Worm (Caenorhabditis elegans) whole organism, L2 larva: ENCODE results near the gene F07H5.13.
A peak's percentile ranks its signal among the peaks of the same experiment; 100 is the strongest.

Source experiments
- C34F6.9 ChIP-seq: fragments of 150-350 bp; optimal IDR thresholded peaks from 2 replicates; lab custom pipeline; 2014; ENCODE audit warnings: missing biosample characterization, missing genetic modification characterization
- F13H6.1 ChIP-seq: sonication (generic microtip); optimal IDR thresholded peaks from 2 replicates; lab custom pipeline; 2016; ENCODE audit warnings: missing genetic modification characterization, missing compliant biosample characterization
- R02D3.7 ChIP-seq: fragments of 150-350 bp; optimal IDR thresholded peaks from 2 replicates; lab custom pipeline; 2014; ENCODE audit warnings: missing biosample characterization, missing genetic modification characterization
- Y55F3AM.14 ChIP-seq: fragments of 200-800 bp; sonication (Bioruptor generic); optimal IDR thresholded peaks from 2 replicates; lab custom pipeline; 2018; ENCODE audit warnings: mild to moderate bottlenecking, missing genetic modification characterization, missing compliant biosample characterization
- ZK546.5 ChIP-seq: sonication (generic microtip); optimal IDR thresholded peaks from 2 replicates; lab custom pipeline; 2017; ENCODE audit warnings: missing biosample characterization, missing genetic modification characterization
- alr-1 ChIP-seq: fragments of 150-350 bp; optimal IDR thresholded peaks from 2 replicates; lab custom pipeline; 2014; ENCODE audit warnings: missing biosample characterization, missing genetic modification characterization
- aly-2 ChIP-seq: fragments of 150-350 bp; optimal IDR thresholded peaks from 2 replicates; lab custom pipeline; 2014; ENCODE audit warnings: missing biosample characterization, missing genetic modification characterization
- ama-1 ChIP-seq: fragments of 150-350 bp; optimal IDR thresholded peaks from 2 replicates; lab custom pipeline; 2018; ENCODE audit warnings: inconsistent platforms
- blmp-1 ChIP-seq: sonication (generic microtip); optimal IDR thresholded peaks from 2 replicates; lab custom pipeline; 2017; ENCODE audit warnings: missing genetic modification characterization, mild to moderate bottlenecking, missing compliant biosample characterization, antibody characterized with exemption, moderate library complexity; ENCODE audit not compliant: insufficient read depth
- ceh-16 ChIP-seq: fragments of 150-350 bp; optimal IDR thresholded peaks from 2 replicates; lab custom pipeline; 2014; ENCODE audit warnings: missing biosample characterization, missing genetic modification characterization
- ceh-82 ChIP-seq: fragments of 150-350 bp; optimal IDR thresholded peaks from 2 replicates; lab custom pipeline; 2014; ENCODE audit warnings: missing biosample characterization, missing genetic modification characterization
- crh-2 ChIP-seq: sonication (generic microtip); optimal IDR thresholded peaks from 2 replicates; lab custom pipeline; 2017; ENCODE audit warnings: missing biosample characterization, missing genetic modification characterization
- dmd-4 ChIP-seq: sonication (generic microtip); optimal IDR thresholded peaks from 2 replicates; lab custom pipeline; 2017; ENCODE audit warnings: missing biosample characterization, missing genetic modification characterization
- egl-27 ChIP-seq: sonication (generic microtip); optimal IDR thresholded peaks from 3 replicates; lab custom pipeline; 2017; ENCODE audit warnings: missing biosample characterization, missing genetic modification reagents, missing genetic modification characterization
- elt-1 ChIP-seq: fragments of 150-350 bp; optimal IDR thresholded peaks from 2 replicates; lab custom pipeline; 2014; ENCODE audit warnings: missing biosample characterization, missing genetic modification characterization
- elt-3 ChIP-seq: sonication (generic microtip); optimal IDR thresholded peaks from 2 replicates; lab custom pipeline; 2017; ENCODE audit warnings: missing biosample characterization, missing genetic modification characterization
- fos-1 ChIP-seq: fragments of 150-350 bp; optimal IDR thresholded peaks from 2 replicates; lab custom pipeline; 2014; ENCODE audit warnings: missing biosample characterization, missing genetic modification characterization
- gmeb-1 ChIP-seq: fragments of 150-350 bp; optimal IDR thresholded peaks from 2 replicates; lab custom pipeline; 2014; ENCODE audit warnings: missing biosample characterization, missing genetic modification characterization
- lin-11 ChIP-seq: fragments of 150-350 bp; sonication (generic microtip); optimal IDR thresholded peaks from 2 replicates; lab custom pipeline; 2014; ENCODE audit warnings: missing biosample characterization, missing genetic modification characterization, inconsistent platforms, mixed read lengths
- lin-13 ChIP-seq: fragments of 150-350 bp; optimal IDR thresholded peaks from 2 replicates; lab custom pipeline; 2014; ENCODE audit warnings: missing biosample characterization, missing genetic modification reagents, missing genetic modification characterization
- lsy-2 ChIP-seq, 2 experiments: fragments of 150-350 bp in 1 of 2; sonication (generic microtip) in 1 of 2; optimal IDR thresholded peaks; 2 replicates each; lab custom pipeline; 2014 to 2017; ENCODE audit warnings: missing biosample characterization in 2 of 2, missing genetic modification characterization in 2 of 2
- mab-5 ChIP-seq: fragments of 150-350 bp; optimal IDR thresholded peaks from 2 replicates; lab custom pipeline; 2014; ENCODE audit warnings: missing biosample characterization, missing genetic modification characterization
- mbf-1 ChIP-seq: sonication (generic microtip); optimal IDR thresholded peaks from 2 replicates; lab custom pipeline; 2017; ENCODE audit warnings: missing biosample characterization, missing genetic modification characterization
- mdl-1 ChIP-seq, 2 experiments: fragments of 150-350 bp in 1 of 2; sonication (generic microtip) in 1 of 2; optimal IDR thresholded peaks; 2 replicates each; lab custom pipeline; 2017; ENCODE audit warnings: missing biosample characterization in 2 of 2, missing genetic modification characterization in 2 of 2
- nhr-11 ChIP-seq: fragments of 150-350 bp; optimal IDR thresholded peaks from 2 replicates; lab custom pipeline; 2014; ENCODE audit warnings: missing biosample characterization, missing genetic modification characterization
- nhr-12 ChIP-seq: fragments of 150-350 bp; optimal IDR thresholded peaks from 2 replicates; lab custom pipeline; 2014; ENCODE audit warnings: missing biosample characterization, missing genetic modification characterization
- nhr-129 ChIP-seq: fragments of 150-350 bp; optimal IDR thresholded peaks from 2 replicates; lab custom pipeline; 2014; ENCODE audit warnings: missing biosample characterization, missing genetic modification characterization
- nhr-21 ChIP-seq: fragments of 150-350 bp; optimal IDR thresholded peaks from 2 replicates; lab custom pipeline; 2014; ENCODE audit warnings: missing biosample characterization, missing genetic modification characterization
- nhr-23 ChIP-seq: fragments of 150-350 bp; optimal IDR thresholded peaks from 2 replicates; lab custom pipeline; 2014; ENCODE audit warnings: missing biosample characterization, missing genetic modification reagents, missing genetic modification characterization
- nhr-237 ChIP-seq: fragments of 150-350 bp; optimal IDR thresholded peaks from 2 replicates; lab custom pipeline; 2014; ENCODE audit warnings: missing biosample characterization, missing genetic modification characterization
- nhr-25 ChIP-seq: fragments of 150-350 bp; sonication (generic microtip); optimal IDR thresholded peaks from 3 replicates; lab custom pipeline; 2014; ENCODE audit warnings: missing biosample characterization, missing genetic modification characterization
- nhr-6 ChIP-seq: fragments of 150-350 bp; optimal IDR thresholded peaks from 2 replicates; lab custom pipeline; 2014; ENCODE audit warnings: missing biosample characterization, missing genetic modification characterization
- peb-1 ChIP-seq: fragments of 150-350 bp; optimal IDR thresholded peaks from 2 replicates; lab custom pipeline; 2014; ENCODE audit warnings: missing biosample characterization, missing genetic modification characterization
- sem-4 ChIP-seq: fragments of 150-350 bp; optimal IDR thresholded peaks from 2 replicates; lab custom pipeline; 2014; ENCODE audit warnings: missing biosample characterization, missing genetic modification reagents, missing genetic modification characterization
- skn-1 ChIP-seq: sonication (generic microtip); optimal IDR thresholded peaks from 2 replicates; lab custom pipeline; 2017; ENCODE audit warnings: missing biosample characterization, missing genetic modification characterization
- sma-3 ChIP-seq: sonication (generic microtip); optimal IDR thresholded peaks from 2 replicates; lab custom pipeline; 2016; ENCODE audit warnings: missing genetic modification reagents, missing genetic modification characterization, missing compliant biosample characterization
- sma-9 ChIP-seq, 2 experiments: fragments of 150-350 bp in 1 of 2; sonication (generic microtip) in 1 of 2; optimal IDR thresholded peaks; 2 replicates each; lab custom pipeline; 2014 to 2016; ENCODE audit warnings: missing genetic modification characterization in 2 of 2, mild to moderate bottlenecking in 1 of 2, missing biosample characterization in 1 of 2, missing compliant biosample characterization in 1 of 2, missing genetic modification reagents in 1 of 2, moderate library complexity in 1 of 2
- snpc-4 ChIP-seq: fragments of 150-350 bp; optimal IDR thresholded peaks from 2 replicates; lab custom pipeline; 2014; ENCODE audit warnings: missing biosample characterization, missing genetic modification characterization
- unc-55 ChIP-seq: fragments of 150-350 bp; sonication (generic microtip); optimal IDR thresholded peaks from 3 replicates; lab custom pipeline; 2014; ENCODE audit warnings: missing biosample characterization, missing genetic modification reagents, missing genetic modification characterization
- unc-62 ChIP-seq: fragments of 150-350 bp; optimal IDR thresholded peaks from 2 replicates; lab custom pipeline; 2014; ENCODE audit warnings: missing biosample characterization, missing genetic modification reagents, missing genetic modification characterization
- zag-1 ChIP-seq: fragments of 150-350 bp; optimal IDR thresholded peaks from 2 replicates; lab custom pipeline; 2014; ENCODE audit warnings: missing biosample characterization, missing genetic modification characterization
- ztf-11 ChIP-seq: sonication (generic microtip); optimal IDR thresholded peaks from 2 replicates; lab custom pipeline; 2017; ENCODE audit warnings: missing biosample characterization, missing genetic modification characterization
- ztf-4 ChIP-seq: fragments of 150-350 bp; optimal IDR thresholded peaks from 2 replicates; lab custom pipeline; 2014; ENCODE audit warnings: missing biosample characterization, missing genetic modification characterization

F07H5.13 gene

ce11 chrII:8818257-8818656, 27.9 kb downstream of the F07H5.13 start:
- TF ChIP-seq sma-9 (GFP tag; optimal IDR thresholded peaks at IDR 0.05; lab: Kevin White, UChicago) (peak; percentile 93), sma-9 (tag; optimal IDR thresholded peaks at IDR 0.05; lab: Kevin White, UChicago) (no peak), R02D3.7 (no peak), mdl-1 (tag; optimal IDR thresholded peaks at IDR 0.05; lab: Kevin White, UChicago) (peak; percentile 34 to 47), unc-55 (GFP tag; lab: Kevin White, UChicago) (no peak), gmeb-1 (peak; percentile 14), ZK546.5 (tag; lab: Kevin White, UChicago) (no peak), unc-62 (GFP tag; lab: Kevin White, UChicago) (no peak), aly-2 (tag; lab: Kevin White, UChicago) (no peak), sem-4 (no peak), dmd-4 (tag; lab: Kevin White, UChicago) (no peak), nhr-25 (tag; lab: Kevin White, UChicago) (peak; percentile 88), nhr-21 (tag; lab: Kevin White, UChicago) (peak; percentile 92), crh-2 (tag; lab: Kevin White, UChicago) (peak; percentile 22), lsy-2 (tag; optimal IDR thresholded peaks at IDR 0.05; lab: Kevin White, UChicago) (peak in 1 of 2 experiments; percentile 29), peb-1 (no peak), blmp-1 (peak; percentile 71), snpc-4 (tag; lab: Kevin White, UChicago) (no peak), mbf-1 (no peak), nhr-129 (tag; lab: Kevin White, UChicago) (no peak), ceh-16 (no peak), ama-1 (lab: Kevin White, UChicago) (peak; percentile 71), sma-3 (GFP tag; lab: Kevin White, UChicago) (peak; percentile 81), nhr-237 (no peak), F13H6.1 (peak; percentile 2), lin-13 (GFP tag; lab: Kevin White, UChicago) (no peak), elt-3 (tag; lab: Kevin White, UChicago) (no peak), egl-27 (tag; lab: Kevin White, UChicago) (peak; percentile 61), nhr-23 (tag; lab: Kevin White, UChicago) (no peak)

- TF ChIP-seq nhr-25 (tag; lab: Kevin White, UChicago) (peak; percentile 84), ZK546.5 (tag; lab: Kevin White, UChicago) (no peak), sma-9 (GFP tag; optimal IDR thresholded peaks at IDR 0.05; lab: Kevin White, UChicago) (peak; percentile 40), sma-9 (tag; optimal IDR thresholded peaks at IDR 0.05; lab: Kevin White, UChicago) (no peak), ztf-4 (tag; lab: Kevin White, UChicago) (no peak), sma-3 (GFP tag; lab: Kevin White, UChicago) (peak; percentile 8), lin-13 (GFP tag; lab: Kevin White, UChicago) (peak; percentile 14), nhr-21 (tag; lab: Kevin White, UChicago) (peak; percentile 67), fos-1 (tag; lab: Kevin White, UChicago) (no peak), nhr-6 (tag; lab: Kevin White, UChicago) (no peak), lsy-2 (tag; optimal IDR thresholded peaks at IDR 0.05; lab: Kevin White, UChicago) (peak in 1 of 2 experiments; percentile 38)
- TF ChIP-seq, all 48 proteins: peak for 6
Observed at ce11 chrII:8818978-8819896, 28.9 kb downstream of the F07H5.13 start, which contains the start of gene F46C5.10. Gene F46C5.10, minus strand, starts transcription at chrII:8819028.

ce11 chrII:8820126-8820972, 30.0 kb downstream of the F07H5.13 start:
- TF ChIP-seq nhr-11 (tag; lab: Kevin White, UChicago) (no peak), zag-1 (tag; lab: Kevin White, UChicago) (no peak), ceh-82 (tag; lab: Kevin White, UChicago) (no peak), alr-1 (tag; lab: Kevin White, UChicago) (no peak), mab-5 (tag; lab: Kevin White, UChicago) (no peak), skn-1 (tag; lab: Kevin White, UChicago) (no peak), nhr-237 (no peak), aly-2 (tag; lab: Kevin White, UChicago) (no peak), nhr-25 (tag; lab: Kevin White, UChicago) (peak; percentile 49), ztf-11 (tag; lab: Kevin White, UChicago) (no peak), unc-62 (GFP tag; lab: Kevin White, UChicago) (no peak), nhr-12 (tag; lab: Kevin White, UChicago) (no peak), mbf-1 (no peak), C34F6.9 (no peak), ztf-4 (tag; lab: Kevin White, UChicago) (peak; percentile 39), R02D3.7 (no peak), nhr-21 (tag; lab: Kevin White, UChicago) (peak; percentile 89), lin-11 (tag; lab: Kevin White, UChicago) (no peak), snpc-4 (tag; lab: Kevin White, UChicago) (no peak), elt-1 (tag; lab: Kevin White, UChicago) (no peak), lsy-2 (tag; optimal IDR thresholded peaks at IDR 0.05; lab: Kevin White, UChicago) (no peak), egl-27 (tag; lab: Kevin White, UChicago) (no peak), nhr-129 (tag; lab: Kevin White, UChicago) (peak; percentile 1), nhr-23 (tag; lab: Kevin White, UChicago) (no peak), dmd-4 (tag; lab: Kevin White, UChicago) (no peak), mdl-1 (tag; optimal IDR thresholded peaks at IDR 0.05; lab: Kevin White, UChicago) (no peak), Y55F3AM.14 (GFP tag; lab: Kevin White, UChicago) (no peak), ama-1 (lab: Kevin White, UChicago) (peak; percentile 93)
